Worm (Caenorhabditis elegans) whole organism, L1 larva: Measurements from ENCODE around the gene Y22D7AR.6.
A peak's percentile ranks its signal among the peaks of the same experiment; 100 is the strongest.

Experiments
- C34B4.2 ChIP-seq: sonication (generic microtip); optimal IDR thresholded peaks from 2 replicates; lab custom pipeline; 2017; ENCODE audit warnings: mild to moderate bottlenecking, missing genetic modification characterization, missing compliant biosample characterization
- Y116A8C.19 ChIP-seq: sonication (generic microtip); optimal IDR thresholded peaks from 2 replicates; lab custom pipeline; 2016; ENCODE audit warnings: missing compliant biosample characterization, missing genetic modification characterization, borderline replicate concordance
- aly-2 ChIP-seq: fragments of 150-350 bp; optimal IDR thresholded peaks from 2 replicates; lab custom pipeline; 2014; ENCODE audit warnings: missing biosample characterization, missing genetic modification characterization
- efl-1 ChIP-seq, 4 experiments: fragments of 150-350 bp; optimal IDR thresholded peaks in 3 of 4; peaks in 1 of 4; 1 replicate in 1 of 4; 2 replicates in 3 of 4; lab custom pipeline; 2014; ENCODE audit warnings: missing biosample characterization in 2 of 4, missing genetic modification characterization in 2 of 4, missing genetic modification reagents in 2 of 4
- efl-3 ChIP-seq: fragments of 200-800 bp; sonication (Bioruptor generic); optimal IDR thresholded peaks from 2 replicates; lab custom pipeline; 2018; ENCODE audit warnings: mild to moderate bottlenecking, missing genetic modification characterization, missing compliant biosample characterization
- elt-3 ChIP-seq, 6 experiments: fragments of 150-350 bp in 1 of 6; sonication (generic microtip); optimal IDR thresholded peaks; 2 replicates each; lab custom pipeline; 2017 to 2018; ENCODE audit warnings: missing biosample characterization in 6 of 6, missing genetic modification characterization in 6 of 6, inconsistent platforms in 1 of 6
- hlh-17 ChIP-seq: fragments of 200-800 bp; sonication (Bioruptor generic); optimal IDR thresholded peaks from 2 replicates; lab custom pipeline; 2018; ENCODE audit warnings: missing genetic modification characterization, mild to moderate bottlenecking, missing compliant biosample characterization, moderate library complexity, borderline replicate concordance
- lin-14 ChIP-seq: fragments of 200-800 bp; sonication (Bioruptor generic); optimal IDR thresholded peaks from 2 replicates; lab custom pipeline; 2018; ENCODE audit warnings: mild to moderate bottlenecking, missing genetic modification characterization, moderate library complexity, missing compliant biosample characterization
- nhr-85 ChIP-seq: sonication (generic microtip); peaks from one replicate; lab custom pipeline; 2016; ENCODE audit warnings: missing genetic modification characterization, inconsistent platforms, missing compliant biosample characterization
- unc-30 ChIP-seq: sonication (generic microtip); optimal IDR thresholded peaks from 2 replicates; lab custom pipeline; 2017; ENCODE audit warnings: missing biosample characterization, missing genetic modification characterization
- unc-62 ChIP-seq: fragments of 150-350 bp; optimal IDR thresholded peaks from 2 replicates; lab custom pipeline; 2014; ENCODE audit warnings: missing biosample characterization, missing genetic modification reagents, missing genetic modification characterization

Gene Y22D7AR.6

DNA sequence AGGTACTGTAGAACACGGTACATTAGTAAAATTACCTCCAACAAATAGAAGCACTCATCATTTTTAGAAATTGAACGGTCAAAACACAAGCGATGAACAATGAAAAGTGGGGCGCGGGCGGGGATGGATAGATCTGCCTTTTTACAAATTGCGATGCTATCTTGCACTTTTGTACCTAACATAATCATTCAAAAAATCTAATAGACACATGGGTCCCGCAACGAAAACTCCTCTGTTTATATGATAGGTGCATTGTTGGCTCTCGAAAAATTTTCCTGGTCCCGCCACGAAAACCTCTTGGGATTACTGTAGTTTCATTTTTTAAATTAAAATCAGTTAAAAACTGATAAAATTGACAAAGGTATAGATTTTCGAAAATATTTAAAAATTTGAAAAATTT, 42.3 kb downstream of the Y22D7AR.6 start, which contains the start of gene Y22D7AL.11:
Gene Y22D7AL.11 (minus strand): TSS at position 101 of the 400 bp plus-strand sequence.
- no peak for TF ChIP-seq lin-14 (GFP tag; lab: Kevin White, UChicago)
- TF ChIP-seq unc-30 (tag; lab: Kevin White, UChicago), result no peak
- TF ChIP-seq elt-3 (tag; optimal IDR thresholded peaks at IDR 0.05; lab: Kevin White, UChicago), result no peak
- TF ChIP-seq unc-62 (GFP tag; lab: Kevin White, UChicago), result no peak
- TF ChIP-seq efl-3, result no peak
- TF ChIP-seq C34B4.2 (tag; lab: Kevin White, UChicago), result no peak

DNA sequence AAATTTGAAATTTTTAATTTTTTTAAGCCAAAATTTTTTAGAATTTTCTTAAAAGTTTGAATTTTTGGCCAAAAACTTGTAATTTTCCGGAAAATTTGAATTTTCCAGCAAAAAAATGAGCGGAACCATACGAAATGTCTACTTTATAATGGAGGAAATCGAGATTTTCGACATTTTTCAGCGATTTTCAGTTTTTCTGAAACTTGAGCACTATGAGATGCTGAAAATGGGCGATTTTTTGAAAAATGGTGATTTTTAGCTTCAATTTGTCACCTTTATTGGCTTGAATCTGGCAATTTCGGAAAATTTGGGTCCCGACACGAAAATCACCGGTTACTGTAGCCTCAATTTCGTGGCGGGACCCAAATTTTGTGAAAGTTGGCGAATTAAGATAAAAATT, 50.0 kb downstream of the Y22D7AR.6 start, which contains the start of gene Y22D7AL.4:
Gene Y22D7AL.4 (plus strand): TSS at position 109 of the 400 bp plus-strand sequence.
- TF ChIP-seq Y116A8C.19 (tag; lab: Kevin White, UChicago) (no peak), nhr-85 (tag; lab: Kevin White, UChicago) (peak; percentile 52), efl-1 (optimal IDR thresholded peaks at IDR 0.05; lab: Kevin White, UChicago) (no peak), efl-1 (GFP tag; optimal IDR thresholded peaks at IDR 0.05 in 1 of 2; lab: Kevin White, UChicago) (peak in 1 of 2 experiments; percentile 13), hlh-17 (GFP tag; lab: Kevin White, UChicago) (no peak)

DNA sequence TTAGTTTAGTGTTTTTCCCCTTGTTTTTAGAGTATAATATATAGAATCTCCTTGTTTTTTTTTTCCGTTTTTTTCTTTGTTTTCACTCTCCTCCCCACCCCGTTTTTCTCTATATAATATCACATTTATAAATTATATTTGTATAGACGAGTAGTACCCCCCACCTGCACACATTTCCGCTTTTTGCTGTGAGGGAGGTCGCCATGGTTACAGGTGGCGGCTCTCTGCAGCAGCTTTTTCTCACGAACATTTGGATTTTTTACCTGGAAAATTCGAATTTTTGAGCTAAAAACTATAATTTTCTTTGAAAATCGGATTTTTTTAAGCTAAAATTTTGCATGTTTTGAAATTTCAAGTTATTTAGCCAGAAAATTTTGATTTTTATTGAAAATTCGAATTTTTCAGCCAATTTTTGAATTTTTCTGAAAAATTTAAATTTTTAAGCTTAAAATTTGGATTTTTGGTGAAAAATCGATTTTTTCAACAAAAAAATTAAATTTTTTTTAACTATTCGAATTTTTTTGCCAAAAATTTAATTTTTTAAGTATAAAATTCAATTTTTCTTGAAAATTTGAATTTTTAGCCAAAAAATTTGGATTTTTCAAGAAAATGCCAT, 50.8 kb downstream of the Y22D7AR.6 start:
- TF ChIP-seq aly-2 (tag; lab: Kevin White, UChicago), result no peak
- TF ChIP-seq efl-1 (optimal IDR thresholded peaks at IDR 0.05; lab: Kevin White, UChicago), result no peak
- TF ChIP-seq efl-1 (GFP tag; optimal IDR thresholded peaks at IDR 0.05 in 1 of 2; lab: Kevin White, UChicago), result peak in 1 of 2 experiments; percentile 70
